Worm (Caenorhabditis elegans) whole organism, L2 larva: ENCODE measurements around the gene ssp-36.

ENCODE experiments used
- elt-3 ChIP-seq: sonication (generic microtip); optimal IDR thresholded peaks from 2 replicates; lab custom pipeline; 2017; ENCODE audit warnings: missing biosample characterization, missing genetic modification characterization
- nhr-12 ChIP-seq: fragments of 150-350 bp; optimal IDR thresholded peaks from 2 replicates; lab custom pipeline; 2014; ENCODE audit warnings: missing biosample characterization, missing genetic modification characterization
- snpc-4 ChIP-seq: fragments of 150-350 bp; optimal IDR thresholded peaks from 2 replicates; lab custom pipeline; 2014; ENCODE audit warnings: missing biosample characterization, missing genetic modification characterization
- unc-62 ChIP-seq: fragments of 150-350 bp; optimal IDR thresholded peaks from 2 replicates; lab custom pipeline; 2014; ENCODE audit warnings: missing biosample characterization, missing genetic modification reagents, missing genetic modification characterization

ce11 chrIV:9778016-9778415, 11.9 kb upstream of the ssp-36 start, which contains the start of gene T13F2.6:
- no peak for TF ChIP-seq nhr-12 (tag; lab: Kevin White, UChicago)
- TF ChIP-seq elt-3: no peak
- TF ChIP-seq unc-62 (GFP tag; lab: Kevin White, UChicago): no peak
- TF ChIP-seq snpc-4 (tag; lab: Kevin White, UChicago): no peak
